Worm (Caenorhabditis elegans): ENCODE data around the gene col-77.

- TF ChIP-seq ama-1 (optimal IDR thresholded peaks at IDR 0.05) (no peak), B0310.2 (tag; optimal IDR thresholded peaks at IDR 0.05) (no peak), pes-1 (GFP tag; IDR thresholded peaks at IDR 0.05) (no peak), ceh-13 (GFP tag; optimal IDR thresholded peaks at IDR 0.05) (no peak), hnd-1 (tag; optimal IDR thresholded peaks at IDR 0.05) (no peak), sea-1 (GFP tag; conservative IDR thresholded peaks at IDR 0.05) (no peak), aly-1 (tag; optimal IDR thresholded peaks at IDR 0.05) (no peak), flt-1 (GFP tag; IDR thresholded peaks at IDR 0.05) (no peak), tbx-11 (GFP tag; IDR thresholded peaks at IDR 0.05) (no peak), F13C5.2 (tag; optimal IDR thresholded peaks at IDR 0.05) (no peak), ets-7 (tag; optimal IDR thresholded peaks at IDR 0.05) (no peak)
Observed at ce11 chrII:8407491-8407890, 48.3 kb upstream of the col-77 start, which contains the start of gene sra-13.

Measured in whole organism, early embryonic.